Worm (Caenorhabditis elegans): Measurements from ENCODE around the gene cyp-33C11.

DNA sequence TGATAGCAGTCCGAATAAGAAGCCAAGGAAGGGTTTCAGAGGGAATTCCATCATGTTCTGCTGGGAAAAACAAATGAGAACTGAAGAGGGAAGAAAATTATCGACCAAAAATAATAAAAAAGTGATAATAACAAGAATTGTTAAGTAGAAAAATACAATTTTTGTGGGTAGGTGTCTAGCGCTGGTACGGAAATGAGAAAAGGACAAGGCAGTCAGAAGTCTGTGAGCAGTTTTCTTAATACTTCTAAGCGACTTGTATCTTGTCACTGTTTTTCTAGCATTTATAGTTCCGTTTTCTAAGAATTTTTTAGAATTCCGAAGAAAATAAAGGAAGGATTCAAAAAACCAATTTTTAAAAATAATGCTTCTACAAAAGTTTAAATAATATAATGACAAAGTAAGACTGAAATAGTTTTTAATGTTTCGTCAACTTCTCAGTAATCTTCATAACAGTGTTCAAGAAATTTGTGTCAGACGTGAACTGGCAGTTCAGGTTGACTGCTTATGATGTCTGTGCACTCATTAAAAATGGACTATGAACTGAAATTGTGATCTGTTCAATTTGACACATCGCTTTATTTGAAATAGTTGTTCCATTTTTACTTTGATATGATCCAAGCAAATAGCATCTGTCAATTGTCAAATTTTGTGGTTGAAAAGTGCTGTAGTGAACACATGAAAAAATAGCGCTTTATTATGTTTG lies 19.9 kb downstream of the cyp-33C11 start, which contains the start of gene srx-4:
- TF ChIP-seq Y105C5A.15 (GFP tag; IDR thresholded peaks at IDR 0.05) (no peak), rbr-2 (tag; optimal IDR thresholded peaks at IDR 0.05) (no peak), Y75B8A.6 (GFP tag; IDR thresholded peaks at IDR 0.05) (no peak), nhr-25 (tag; optimal IDR thresholded peaks at IDR 0.05; ENCODE audit: borderline replicate concordance, insufficient read depth) (no peak), fos-1 (tag; optimal IDR thresholded peaks at IDR 0.05) (no peak), nhr-76 (tag; optimal IDR thresholded peaks at IDR 0.05) (no peak), ztf-11 (tag; optimal IDR thresholded peaks at IDR 0.05) (no peak), ama-1 (optimal IDR thresholded peaks at IDR 0.05) (no peak)
